Fruit fly (Drosophila melanogaster) whole organism, embryonic: ENCODE measurements around the gene Trpgamma.
A peak's percentile ranks its signal among the peaks of the same experiment; 100 is the strongest.

Experiments used
- Asciz ChIP-seq: fragments of 200-800 bp; sonication (Bioruptor generic); optimal IDR thresholded peaks from 2 replicates; lab custom pipeline; 2017; ENCODE audit warnings: missing biosample characterization, mild to moderate bottlenecking, missing genetic modification characterization, missing genetic modification reagents
- BtbVII ChIP-seq: fragments of 200-800 bp; sonication (Bioruptor generic); optimal IDR thresholded peaks from 3 replicates; lab custom pipeline; 2017; ENCODE audit warnings: missing biosample characterization, mild to moderate bottlenecking, missing genetic modification characterization
- CG10979 ChIP-seq: fragments of 200-800 bp; sonication (Bioruptor generic); optimal IDR thresholded peaks from 2 replicates; lab custom pipeline; 2018; ENCODE audit warnings: missing biosample characterization, mild to moderate bottlenecking, missing genetic modification characterization, moderate library complexity
- CG12155 ChIP-seq: fragments of 200-800 bp; sonication (Bioruptor generic); optimal IDR thresholded peaks from 3 replicates; lab custom pipeline; 2016; ENCODE audit warnings: missing biosample characterization, missing genetic modification characterization
- CG12744 ChIP-seq: fragments of 200-800 bp; sonication (Bioruptor generic); optimal IDR thresholded peaks from 2 replicates; lab custom pipeline; 2016; ENCODE audit warnings: missing biosample characterization, missing genetic modification characterization
- CG14014 ChIP-seq: fragments of 200-800 bp; sonication (Bioruptor generic); IDR thresholded peaks from 2 replicates; pipeline ENCODE4 v1.3.6; 2022; ENCODE audit warnings: missing biosample characterization, missing genetic modification characterization
- CG14965 ChIP-seq: fragments of 200-800 bp; sonication (Bioruptor generic); optimal IDR thresholded peaks from 2 replicates; lab custom pipeline; 2016; ENCODE audit warnings: missing biosample characterization, missing genetic modification characterization, borderline replicate concordance
- CG15011 ChIP-seq: fragments of 200-800 bp; sonication (Bioruptor generic); optimal IDR thresholded peaks from 3 replicates; lab custom pipeline; 2018; ENCODE audit warnings: missing biosample characterization, mild to moderate bottlenecking, missing genetic modification characterization
- CG15269 ChIP-seq: fragments of 200-800 bp; sonication (Bioruptor generic); optimal IDR thresholded peaks from 2 replicates; lab custom pipeline; 2018; ENCODE audit warnings: missing biosample characterization, mild to moderate bottlenecking, missing genetic modification characterization, moderate library complexity
- CG15696 ChIP-seq: fragments of 200-800 bp; sonication (Bioruptor generic); optimal IDR thresholded peaks from 2 replicates; lab custom pipeline; 2019; ENCODE audit warnings: missing biosample characterization, mild to moderate bottlenecking, missing genetic modification characterization, moderate library complexity
- CG1602 ChIP-seq: fragments of 200-800 bp; sonication (Bioruptor generic); optimal IDR thresholded peaks from 3 replicates; lab custom pipeline; 2016; ENCODE audit warnings: missing biosample characterization, missing genetic modification characterization
- CG16779 ChIP-seq: fragments of 200-800 bp; sonication (Bioruptor generic); IDR thresholded peaks from 2 replicates; pipeline ENCODE4 v1.3.6; 2022; ENCODE audit warnings: missing biosample characterization, missing genetic modification characterization
- CG17385 ChIP-seq: fragments of 200-800 bp; sonication (Bioruptor generic); optimal IDR thresholded peaks from 3 replicates; lab custom pipeline; 2018; ENCODE audit warnings: missing biosample characterization, mild to moderate bottlenecking, missing genetic modification characterization
- CG17912 ChIP-seq: fragments of 200-800 bp; sonication (Bioruptor generic); optimal IDR thresholded peaks from 2 replicates; lab custom pipeline; 2018; ENCODE audit warnings: missing biosample characterization, mild to moderate bottlenecking, missing genetic modification characterization
- CG2129 ChIP-seq: fragments of 200-800 bp; sonication (Bioruptor generic); IDR thresholded peaks from 2 replicates; pipeline ENCODE4 v1.3.6; 2022; ENCODE audit warnings: missing biosample characterization, missing genetic modification characterization; ENCODE audit not compliant: partially characterized antibody
- CG2712 ChIP-seq: fragments of 200-800 bp; optimal IDR thresholded peaks from 3 replicates; lab custom pipeline; 2019; ENCODE audit warnings: missing biosample characterization, mild to moderate bottlenecking, missing genetic modification characterization, moderate library complexity
- CG32532 ChIP-seq: fragments of 200-800 bp; sonication (Bioruptor generic); IDR thresholded peaks from 2 replicates; pipeline ENCODE4 v1.3.6; 2022; ENCODE audit warnings: missing biosample characterization, missing genetic modification characterization
- CG32772 ChIP-seq: fragments of 200-800 bp; sonication (Bioruptor generic); IDR thresholded peaks from 2 replicates; pipeline ENCODE4 v1.3.6; 2022; ENCODE audit warnings: missing biosample characterization, missing genetic modification characterization
- CG3407 ChIP-seq: fragments of 200-800 bp; sonication (Bioruptor generic); optimal IDR thresholded peaks from 2 replicates; lab custom pipeline; 2018; ENCODE audit warnings: missing biosample characterization, mild to moderate bottlenecking, missing genetic modification characterization
- CG4404 ChIP-seq: fragments of 200-800 bp; sonication (Bioruptor generic); IDR thresholded peaks from 2 replicates; pipeline ENCODE4 v1.3.6; 2022; ENCODE audit warnings: missing biosample characterization, missing genetic modification characterization
- CG4730 ChIP-seq: fragments of 200-800 bp; sonication (Bioruptor generic); IDR thresholded peaks from 2 replicates; pipeline ENCODE4 v1.3.6; 2022; ENCODE audit warnings: missing biosample characterization, missing genetic modification characterization
- CG5180 ChIP-seq: fragments of 200-800 bp; sonication (Bioruptor generic); optimal IDR thresholded peaks from 3 replicates; lab custom pipeline; 2017; ENCODE audit warnings: missing biosample characterization, missing genetic modification characterization, mild to moderate bottlenecking, moderate library complexity, missing genetic modification reagents
- CG7839 ChIP-seq: fragments of 200-800 bp; sonication (Bioruptor generic); optimal IDR thresholded peaks from 3 replicates; lab custom pipeline; 2018; ENCODE audit warnings: missing biosample characterization, mild to moderate bottlenecking, missing genetic modification characterization, moderate library complexity
- CG8388 ChIP-seq: fragments of 200-800 bp; sonication (Bioruptor generic); optimal IDR thresholded peaks from 2 replicates; lab custom pipeline; 2019; ENCODE audit warnings: missing biosample characterization, mild to moderate bottlenecking, missing genetic modification characterization, moderate library complexity
- CG9609 ChIP-seq: fragments of 200-800 bp; sonication (Bioruptor generic); optimal IDR thresholded peaks from 3 replicates; lab custom pipeline; 2016; ENCODE audit warnings: missing biosample characterization, missing genetic modification characterization
- Dad ChIP-seq: fragments of 200-800 bp; sonication (Bioruptor generic); optimal IDR thresholded peaks from 3 replicates; lab custom pipeline; 2016; ENCODE audit warnings: missing biosample characterization, missing genetic modification characterization
- Dbx ChIP-seq: fragments of 200-800 bp; sonication (Bioruptor generic); IDR thresholded peaks from 3 replicates; pipeline ENCODE4 v1.3.6; 2022; ENCODE audit warnings: missing biosample characterization, missing genetic modification characterization
- Dip3 ChIP-seq: fragments of 200-800 bp; sonication (Bioruptor generic); optimal IDR thresholded peaks from 3 replicates; lab custom pipeline; 2016; ENCODE audit warnings: missing biosample characterization, missing genetic modification characterization
- E2f1 ChIP-seq: fragments of 200-800 bp; sonication (Bioruptor generic); IDR thresholded peaks from 2 replicates; pipeline ENCODE4 v1.3.6; 2022; ENCODE audit warnings: missing biosample characterization, missing genetic modification characterization
- GATAe ChIP-seq: fragments of 200-800 bp; sonication (Bioruptor generic); conservative IDR thresholded peaks from 2 replicates; pipeline ENCODE4 v1.3.6; 2022; ENCODE audit warnings: missing biosample characterization, missing genetic modification characterization
- HmgZ ChIP-seq: fragments of 200-800 bp; sonication (Bioruptor generic); optimal IDR thresholded peaks from 2 replicates; lab custom pipeline; 2018; ENCODE audit warnings: missing biosample characterization, mild to moderate bottlenecking, missing genetic modification characterization
- Hr51 ChIP-seq, 2 experiments: fragments of 200-800 bp; sonication (Bioruptor generic); optimal IDR thresholded peaks; 2 replicates in 1 of 2; 3 replicates in 1 of 2; lab custom pipeline; 2016 to 2018; ENCODE audit warnings: missing biosample characterization in 2 of 2, missing genetic modification characterization in 2 of 2, mild to moderate bottlenecking in 1 of 2, moderate library complexity in 1 of 2
- Myb ChIP-seq: fragments of 200-800 bp; sonication (Bioruptor generic); optimal IDR thresholded peaks from 2 replicates; lab custom pipeline; 2016; ENCODE audit warnings: missing biosample characterization, missing genetic modification characterization
- Nf-YA ChIP-seq: fragments of 200-800 bp; sonication (Bioruptor generic); IDR thresholded peaks from 2 replicates; pipeline ENCODE4 v1.3.6; 2022; ENCODE audit warnings: missing biosample characterization, missing genetic modification characterization
- Opbp ChIP-seq: fragments of 200-800 bp; sonication (Bioruptor generic); IDR thresholded peaks from 3 replicates; pipeline ENCODE4 v1.3.6; 2022; ENCODE audit warnings: missing biosample characterization, missing genetic modification characterization; ENCODE audit not compliant: partially characterized antibody
- Trl ChIP-seq, 3 experiments: fragments of >200 bp in 2 of 3; fragments of 200-800 bp in 1 of 3; sonication (Bioruptor generic) in 1 of 3; optimal IDR thresholded peaks; 2 replicates in 1 of 3; 3 replicates in 2 of 3; lab custom pipeline; 2016 to 2017; ENCODE audit warnings: missing biosample characterization in 1 of 3, missing genetic modification characterization in 1 of 3
- aop ChIP-seq: fragments of 200-800 bp; sonication (Bioruptor generic); IDR thresholded peaks from 2 replicates; pipeline ENCODE4 v1.3.6; 2022; ENCODE audit warnings: missing biosample characterization, missing genetic modification characterization
- btn ChIP-seq: fragments of 200-800 bp; sonication (Bioruptor generic); optimal IDR thresholded peaks from 2 replicates; lab custom pipeline; 2016; ENCODE audit warnings: missing biosample characterization, missing genetic modification characterization
- corto ChIP-seq: fragments of 200-800 bp; sonication (Bioruptor generic); optimal IDR thresholded peaks from 2 replicates; lab custom pipeline; 2016; ENCODE audit warnings: missing biosample characterization, mild to moderate bottlenecking, missing genetic modification characterization, moderate library complexity
- da ChIP-seq: fragments of 200-800 bp; sonication (Bioruptor generic); optimal IDR thresholded peaks from 2 replicates; lab custom pipeline; 2016; ENCODE audit warnings: missing biosample characterization, missing genetic modification characterization
- ken ChIP-seq: fragments of 200-800 bp; sonication (Bioruptor generic); IDR thresholded peaks from 3 replicates; pipeline ENCODE4 v1.3.6; 2022; ENCODE audit warnings: missing biosample characterization, missing genetic modification characterization
- nau ChIP-seq: fragments of 200-800 bp; sonication (Bioruptor generic); optimal IDR thresholded peaks from 3 replicates; lab custom pipeline; 2017; ENCODE audit warnings: missing biosample characterization, mild to moderate bottlenecking, missing genetic modification characterization, missing genetic modification reagents
- nerfin-1 ChIP-seq: fragments of 200-800 bp; sonication (Bioruptor generic); optimal IDR thresholded peaks from 3 replicates; lab custom pipeline; 2019; ENCODE audit warnings: missing biosample characterization, mild to moderate bottlenecking, missing genetic modification characterization, moderate library complexity
- nmo ChIP-seq: fragments of 200-800 bp; sonication (Bioruptor generic); optimal IDR thresholded peaks from 2 replicates; lab custom pipeline; 2018; ENCODE audit warnings: missing biosample characterization, mild to moderate bottlenecking, missing genetic modification characterization, moderate library complexity
- sens-2 ChIP-seq: fragments of 200-800 bp; sonication (Bioruptor generic); IDR thresholded peaks from 2 replicates; pipeline ENCODE4 v1.3.6; 2022; ENCODE audit warnings: missing biosample characterization, missing genetic modification characterization
- shn ChIP-seq: fragments of 200-800 bp; sonication (Bioruptor generic); optimal IDR thresholded peaks from 3 replicates; lab custom pipeline; 2016; ENCODE audit warnings: missing biosample characterization, missing genetic modification characterization
- stwl ChIP-seq: fragments of 200-800 bp; sonication (Bioruptor generic); optimal IDR thresholded peaks from 3 replicates; lab custom pipeline; 2018; ENCODE audit warnings: missing biosample characterization, mild to moderate bottlenecking, missing genetic modification characterization, moderate library complexity
- tgo ChIP-seq: fragments of 200-800 bp; sonication (Bioruptor generic); IDR thresholded peaks from 3 replicates; pipeline ENCODE4 v1.3.6; 2022; ENCODE audit warnings: missing biosample characterization, missing genetic modification characterization
- zen2 ChIP-seq: fragments of 200-800 bp; sonication (Bioruptor generic); IDR thresholded peaks from 3 replicates; pipeline ENCODE4 v1.3.6; 2022; ENCODE audit warnings: missing biosample characterization, missing genetic modification characterization; ENCODE audit not compliant: partially characterized antibody

Gene Trpgamma

dm6 chr2L:16620384-16620908 lies 56.1 kb downstream of the Trpgamma start (continued):
- no peak for TF ChIP-seq aop (GFP tag; lab: Robert Waterston, UW)
- no peak for TF ChIP-seq CG2129 (GFP tag; lab: Robert Waterston, UW)
- TF ChIP-seq CG2712 (tag; lab: Kevin White, UChicago): peak; percentile 93
- TF ChIP-seq CG4730 (GFP tag; lab: Robert Waterston, UW): peak; percentile 34; the same call in 1 of the 2 replicates
- TF ChIP-seq CG15011: peak; percentile 43
- peak; percentile 22 for TF ChIP-seq Dad (GFP tag; lab: Kevin White, UChicago)
- TF ChIP-seq Asciz (GFP tag; lab: Kevin White, UChicago): peak; percentile 91
- TF ChIP-seq CG10979: peak; percentile 93
- peak; percentile 24 to 78 for TF ChIP-seq Hr51 (GFP tag; optimal IDR thresholded peaks at IDR 0.05; lab: Kevin White, UChicago)
- peak; percentile 90 for TF ChIP-seq CG8388 (GFP tag; lab: Kevin White, UChicago)
- no peak for TF ChIP-seq shn (GFP tag; lab: Kevin White, UChicago)
- TF ChIP-seq stwl: peak; percentile 20
- peak; percentile 64; the same call in 1 of the 2 replicates for TF ChIP-seq Nf-YA (GFP tag; lab: Robert Waterston, UW)
- TF ChIP-seq CG14014 (GFP tag; lab: Robert Waterston, UW): no peak
- no peak for TF ChIP-seq Dip3 (GFP tag; lab: Kevin White, UChicago)
- TF ChIP-seq CG3407 (GFP tag; lab: Kevin White, UChicago): peak; percentile 6
- peak; percentile 57 for TF ChIP-seq CG32532 (GFP tag; lab: Robert Waterston, UW)
- no peak for TF ChIP-seq CG9609 (GFP tag; lab: Kevin White, UChicago)
- TF ChIP-seq Myb (GFP tag; lab: Kevin White, UChicago): no peak
- no peak for TF ChIP-seq GATAe
- TF ChIP-seq CG32772 (GFP tag; lab: Robert Waterston, UW): peak; percentile 72
- TF ChIP-seq CG12744 (GFP tag; lab: Kevin White, UChicago): no peak
- TF ChIP-seq BtbVII (GFP tag; lab: Kevin White, UChicago): peak; percentile 47
- TF ChIP-seq Opbp (GFP tag; lab: Robert Waterston, UW): no peak
- peak; percentile 80 for TF ChIP-seq corto (GFP tag; lab: Kevin White, UChicago)
- no peak for TF ChIP-seq CG16779 (GFP tag; lab: Robert Waterston, UW)
- peak; percentile 94 for TF ChIP-seq nmo (GFP tag; lab: Kevin White, UChicago)
- peak; percentile 89 for TF ChIP-seq nerfin-1
- no peak for TF ChIP-seq Trl (optimal IDR thresholded peaks at IDR 0.05; lab: Kevin White, UChicago)
- TF ChIP-seq Trl (GFP tag; optimal IDR thresholded peaks at IDR 0.05; lab: Kevin White, UChicago): peak; percentile 10
- TF ChIP-seq CG4404: peak; percentile 58
- TF ChIP-seq CG14965 (GFP tag; lab: Kevin White, UChicago): no peak
- TF ChIP-seq sens-2 (GFP tag; lab: Robert Waterston, UW): 0 out of 2 replicates have a peak, but pooled peaks have one; percentile 17
- peak; percentile 62 for TF ChIP-seq CG15696 (tag; lab: Kevin White, UChicago)
- TF ChIP-seq nau (GFP tag; lab: Kevin White, UChicago): peak; percentile 70
- no peak for TF ChIP-seq zen2 (GFP tag; lab: Robert Waterston, UW)
- peak; percentile 57 for TF ChIP-seq tgo
- TF ChIP-seq CG1602 (GFP tag; lab: Kevin White, UChicago): peak; percentile 58
- TF ChIP-seq CG12155 (GFP tag; lab: Kevin White, UChicago): peak; percentile 5
- TF ChIP-seq CG15269 (tag; lab: Kevin White, UChicago): peak; percentile 60
- TF ChIP-seq E2f1 (GFP tag; lab: Robert Waterston, UW): peak; percentile 54; the same call in 1 of the 2 replicates
- TF ChIP-seq CG5180 (GFP tag; lab: Kevin White, UChicago): peak; percentile 63
- TF ChIP-seq da (GFP tag; lab: Kevin White, UChicago): peak; percentile 7
- TF ChIP-seq HmgZ (tag; lab: Kevin White, UChicago): no peak
- TF ChIP-seq CG17912: no peak
- TF ChIP-seq btn (GFP tag; lab: Kevin White, UChicago): peak; percentile 47
- TF ChIP-seq ken (GFP tag; lab: Robert Waterston, UW): peak; percentile 71; the same call in 2 of the 3 replicates
- no peak for TF ChIP-seq Dbx
- peak; percentile 88 for TF ChIP-seq CG7839
- TF ChIP-seq CG17385 (GFP tag; lab: Kevin White, UChicago): peak; percentile 10
